Worm (Caenorhabditis elegans): ENCODE measurements around the gene aakg-4.

DNA sequence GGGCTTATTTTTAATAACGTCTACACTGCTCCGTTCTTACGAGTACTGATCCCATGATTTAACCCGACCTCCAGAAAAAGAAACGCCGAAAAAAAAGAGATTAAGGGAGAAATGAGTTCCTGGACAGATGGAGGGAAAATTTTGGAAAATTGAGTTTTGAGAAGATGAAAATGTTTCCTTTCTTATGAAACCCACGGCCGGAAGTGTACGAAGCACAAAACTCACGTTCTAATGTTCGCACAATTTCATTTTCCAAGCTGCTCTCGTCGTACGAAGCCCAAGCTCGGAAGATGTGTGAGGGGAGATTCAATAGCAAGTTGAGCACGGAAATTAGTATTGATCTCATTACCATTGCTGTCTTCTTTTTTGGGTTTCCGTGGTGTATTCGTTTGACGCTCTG is 47.7 kb downstream of the aakg-4 start:
- TF ChIP-seq T22C8.4 (GFP tag; IDR thresholded peaks at IDR 0.05): no peak
- no peak for TF ChIP-seq flt-1 (GFP tag; IDR thresholded peaks at IDR 0.05)
- TF ChIP-seq cog-1 (tag; optimal IDR thresholded peaks at IDR 0.05): no peak
- TF ChIP-seq ztf-23 (GFP tag; IDR thresholded peaks at IDR 0.05): no peak
- no peak for TF ChIP-seq tab-1 (GFP tag; IDR thresholded peaks at IDR 0.05)
- no peak for TF ChIP-seq med-1 (GFP tag; optimal IDR thresholded peaks at IDR 0.05; ENCODE audit: insufficient read depth)
- no peak for TF ChIP-seq ref-1 (GFP tag; conservative IDR thresholded peaks at IDR 0.05)
- TF ChIP-seq ztf-29 (GFP tag; IDR thresholded peaks at IDR 0.05): no peak

All from whole organism, midembryonic.